Fruit fly (Drosophila melanogaster) whole organism, pupa: ENCODE measurements around the gene CG9837.

ENCODE experiments used
- CG15710 ChIP-seq: fragments of 200-800 bp; sonication (Bioruptor generic); optimal IDR thresholded peaks from 2 replicates; lab custom pipeline; 2018; ENCODE audit warnings: missing biosample characterization, mild to moderate bottlenecking, missing genetic modification characterization, moderate library complexity
- CG17806 ChIP-seq: fragments of 200-800 bp; sonication (Bioruptor generic); optimal IDR thresholded peaks from 2 replicates; lab custom pipeline; 2018; ENCODE audit warnings: missing biosample characterization, mild to moderate bottlenecking, missing genetic modification characterization, moderate library complexity
- CG4496 ChIP-seq: fragments of 200-800 bp; sonication (Bioruptor generic); IDR thresholded peaks from 3 replicates; pipeline ENCODE4 v1.3.6; 2022; ENCODE audit warnings: missing biosample characterization, missing genetic modification characterization
- CG9948 ChIP-seq: fragments of 200-800 bp; sonication (Bioruptor generic); optimal IDR thresholded peaks from 2 replicates; lab custom pipeline; 2018; ENCODE audit warnings: missing biosample characterization, mild to moderate bottlenecking, missing genetic modification characterization, moderate library complexity
- D1 ChIP-seq: fragments of 200-800 bp; sonication (Bioruptor generic); optimal IDR thresholded peaks from 2 replicates; lab custom pipeline; 2018; ENCODE audit warnings: missing biosample characterization, mild to moderate bottlenecking, missing genetic modification characterization, moderate library complexity
- Pif1B ChIP-seq: fragments of 200-800 bp; sonication (Bioruptor generic); optimal IDR thresholded peaks from 3 replicates; lab custom pipeline; 2016; ENCODE audit warnings: missing biosample characterization, missing genetic modification characterization
- fd96Ca ChIP-seq: fragments of 200-800 bp; sonication (Bioruptor generic); IDR thresholded peaks from 3 replicates; pipeline ENCODE4 v1.3.6; 2022; ENCODE audit warnings: missing biosample characterization, missing genetic modification characterization

DNA sequence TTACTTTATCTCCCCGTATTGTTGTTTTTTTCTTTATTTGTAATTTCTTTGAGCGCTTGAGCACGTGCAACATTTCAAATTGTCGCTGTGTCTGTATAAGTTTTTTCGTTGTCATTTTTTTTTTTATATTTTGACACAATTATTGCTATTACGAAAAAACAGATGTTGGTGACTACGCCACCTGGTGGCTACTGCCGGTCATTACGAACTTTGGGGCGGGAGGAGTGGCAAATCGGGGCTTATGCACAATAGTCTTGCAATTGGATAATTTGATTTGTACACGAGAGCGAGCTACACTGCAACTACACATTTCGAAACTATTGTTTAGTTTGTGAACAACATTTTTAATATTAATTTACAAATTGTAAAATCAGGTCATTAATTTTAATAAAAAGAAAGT lies 45.9 kb upstream of the CG9837 start:
- TF ChIP-seq D1: no peak
- no peak for TF ChIP-seq fd96Ca (GFP tag; lab: Robert Waterston, UW)
- TF ChIP-seq CG17806 (tag; lab: Kevin White, UChicago): no peak
- TF ChIP-seq CG9948 (tag; lab: Kevin White, UChicago): no peak
- 0 out of 3 replicates have a peak, but pooled peaks have one; percentile 19 for TF ChIP-seq CG4496 (GFP tag; lab: Robert Waterston, UW)
- no peak for TF ChIP-seq Pif1B
- TF ChIP-seq CG15710 (tag; lab: Kevin White, UChicago): no peak
